Fruit fly (Drosophila melanogaster) ovary, adult (tissue): Measurements from ENCODE around the gene Ugt36E1.

Experiments used
- CG17801 ChIP-seq: fragments of 200-800 bp; optimal IDR thresholded peaks from 2 replicates; lab custom pipeline; 2019; ENCODE audit warnings: missing biosample characterization, mild to moderate bottlenecking, missing genetic modification characterization, moderate library complexity; ENCODE audit not compliant: partially characterized antibody

Ugt36E1 gene

dm6 chr2L:18834525-18834924 lies 8.0 kb downstream of the Ugt36E1 start:
- TF ChIP-seq CG17801 (GFP tag; lab: Kevin White, UChicago) = no peak

- peak; percentile 58 for TF ChIP-seq CG17801 (GFP tag; lab: Kevin White, UChicago)
Measured at dm6 chr2L:18839143-18839872, 12.7 kb downstream of the Ugt36E1 start, which contains the start of gene CG10600. CG10600 (minus strand) TSS chr2L:18839679.

- TF ChIP-seq CG17801 (GFP tag; lab: Kevin White, UChicago) = no peak
Measured at dm6 chr2L:18841210-18841609, 14.6 kb downstream of the Ugt36E1 start, which contains the start of gene CG31752. CG31752 (minus strand) TSS chr2L:18841310.

dm6 chr2L:18843560-18843959 lies 17.0 kb downstream of the Ugt36E1 start:
- no peak for TF ChIP-seq CG17801 (GFP tag; lab: Kevin White, UChicago)

- no peak for TF ChIP-seq CG17801 (GFP tag; lab: Kevin White, UChicago)
Measured at dm6 chr2L:18844479-18844878, 17.9 kb downstream of the Ugt36E1 start, which contains the start of gene CG33120. CG33120 (minus strand) TSS chr2L:18844579.

- TF ChIP-seq CG17801 (GFP tag; lab: Kevin White, UChicago) = no peak
Measured at dm6 chr2L:18844917-18845509, 18.4 kb downstream of the Ugt36E1 start, which contains the start of gene CG17321. CG17321 (plus strand) TSS chr2L:18845184.

- no peak for TF ChIP-seq CG17801 (GFP tag; lab: Kevin White, UChicago)
Measured at dm6 chr2L:18846175-18846574, 19.6 kb downstream of the Ugt36E1 start.

- TF ChIP-seq CG17801 (GFP tag; lab: Kevin White, UChicago) = no peak
Measured at dm6 chr2L:18846843-18847242, 20.3 kb downstream of the Ugt36E1 start.

dm6 chr2L:18852249-18852648 lies 25.7 kb downstream of the Ugt36E1 start:
- no peak for TF ChIP-seq CG17801 (GFP tag; lab: Kevin White, UChicago)

dm6 chr2L:18857635-18858059 lies 31.1 kb downstream of the Ugt36E1 start:
- peak; percentile 96 for TF ChIP-seq CG17801 (GFP tag; lab: Kevin White, UChicago)

- TF ChIP-seq CG17801 (GFP tag; lab: Kevin White, UChicago) = no peak
Measured at dm6 chr2L:18858661-18859532, 32.3 kb downstream of the Ugt36E1 start, which contains the start of the genes CG10602 and mRpL13. CG10602 (minus strand) TSS chr2L:18859248. mRpL13 (minus strand) TSS chr2L:18859248.

dm6 chr2L:18860920-18861319 lies 34.4 kb downstream of the Ugt36E1 start:
- no peak for TF ChIP-seq CG17801 (GFP tag; lab: Kevin White, UChicago)

dm6 chr2L:18864093-18864492 lies 37.5 kb downstream of the Ugt36E1 start:
- TF ChIP-seq CG17801 (GFP tag; lab: Kevin White, UChicago) = no peak

- no peak for TF ChIP-seq CG17801 (GFP tag; lab: Kevin White, UChicago)
Measured at dm6 chr2L:18864981-18865380, 38.4 kb downstream of the Ugt36E1 start.

- no peak for TF ChIP-seq CG17801 (GFP tag; lab: Kevin White, UChicago)
Measured at dm6 chr2L:18866582-18866981, 40.0 kb downstream of the Ugt36E1 start.
